Fruit fly (Drosophila melanogaster): ENCODE measurements around the gene faf.

DNA sequence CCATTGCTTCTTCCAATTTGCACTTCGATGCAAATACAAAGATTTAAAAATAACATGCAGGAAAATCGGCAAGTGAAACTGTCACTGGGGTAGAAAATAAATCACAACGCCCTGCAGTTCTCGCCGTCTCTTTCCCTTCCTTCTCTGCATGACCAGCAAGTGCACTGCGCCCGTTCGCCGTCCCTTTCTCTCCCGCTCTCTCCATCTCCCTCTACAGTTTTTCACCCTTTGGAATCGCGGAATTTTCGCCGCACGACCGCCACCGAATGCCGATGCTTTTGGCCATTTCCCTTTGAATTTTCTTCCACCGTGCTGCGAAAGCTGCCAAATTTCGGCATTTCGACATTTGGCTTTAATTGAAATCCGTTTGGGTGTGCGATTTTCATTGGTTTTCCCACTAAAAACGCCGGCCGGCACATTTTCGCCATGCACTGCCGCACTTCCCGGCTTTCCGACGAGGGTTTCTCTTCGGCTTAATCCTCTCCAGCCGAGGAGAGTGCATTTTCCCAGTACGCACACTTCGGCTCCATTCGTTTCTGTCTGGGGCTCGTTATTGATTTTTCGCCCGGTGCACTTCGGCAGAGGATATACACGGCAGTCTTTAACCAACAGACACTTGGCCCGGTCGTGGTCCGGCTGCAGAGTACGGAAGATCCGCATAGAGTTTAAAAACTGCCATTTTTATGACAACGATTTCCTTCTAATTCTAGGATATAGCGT lies 37.6 kb upstream of the faf start:
- TF ChIP-seq Eip75B (GFP tag; optimal IDR thresholded peaks at IDR 0.05), result no peak
- TF ChIP-seq salr (GFP tag; optimal IDR thresholded peaks at IDR 0.05), result no peak
- TF ChIP-seq Smox (GFP tag; optimal IDR thresholded peaks at IDR 0.05), result no peak
- no peak for TF ChIP-seq CG3032 (tag; optimal IDR thresholded peaks at IDR 0.05)
- TF ChIP-seq fd59A (GFP tag; optimal IDR thresholded peaks at IDR 0.05), result no peak
- no peak for TF ChIP-seq CG31627 (GFP tag; optimal IDR thresholded peaks at IDR 0.05)
- no peak for TF ChIP-seq Eip78C (GFP tag)
- no peak for TF ChIP-seq CG3919 (GFP tag; optimal IDR thresholded peaks at IDR 0.05)
- TF ChIP-seq Hr39 (GFP tag; optimal IDR thresholded peaks at IDR 0.05), result no peak
- no peak for TF ChIP-seq svp (GFP tag)
- TF ChIP-seq CG6854 (GFP tag; optimal IDR thresholded peaks at IDR 0.05), result no peak
- no peak for TF ChIP-seq Gug (GFP tag; IDR thresholded peaks at IDR 0.05)
- TF ChIP-seq lz (GFP tag; optimal IDR thresholded peaks at IDR 0.05), result no peak
- TF ChIP-seq CG34406 (GFP tag; optimal IDR thresholded peaks at IDR 0.05), result no peak

All from whole organism, prepupa.